Worm (Caenorhabditis elegans): ENCODE results near the gene T04A8.7.

T04A8.7 gene

DNA sequence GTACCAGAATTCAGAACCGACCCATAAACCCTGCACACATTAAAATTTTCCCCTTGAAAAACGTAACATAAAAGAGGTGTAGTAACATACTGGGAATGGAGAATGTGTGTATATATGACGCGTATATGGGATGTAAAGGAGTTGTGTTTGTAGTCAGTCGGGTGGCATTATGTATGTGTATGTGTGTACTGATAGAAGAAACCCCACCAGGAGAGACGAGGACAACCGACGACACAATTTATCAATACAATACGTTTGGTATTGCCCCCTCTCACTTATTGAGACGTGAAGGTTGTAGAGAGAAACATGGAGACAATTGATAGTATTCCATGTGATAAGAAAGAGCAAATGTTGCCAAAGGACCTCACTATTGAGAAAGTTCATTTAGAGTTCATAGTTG lies 27.1 kb upstream of the T04A8.7 start:
- TF ChIP-seq scrt-1 (GFP tag; IDR thresholded peaks at IDR 0.05), result no peak
- no peak for TF ChIP-seq ets-7 (tag; optimal IDR thresholded peaks at IDR 0.05)
- TF ChIP-seq tra-4 (tag; optimal IDR thresholded peaks at IDR 0.05), result no peak
- no peak for TF ChIP-seq tbx-37 (GFP tag; conservative IDR thresholded peaks at IDR 0.05)
- no peak for TF ChIP-seq pes-1 (GFP tag; IDR thresholded peaks at IDR 0.05)
- TF ChIP-seq hnd-1 (tag; optimal IDR thresholded peaks at IDR 0.05), result no peak
- TF ChIP-seq tbx-11 (GFP tag; IDR thresholded peaks at IDR 0.05), result no peak
- no peak for TF ChIP-seq sea-1 (GFP tag; conservative IDR thresholded peaks at IDR 0.05)
- no peak for TF ChIP-seq ama-1 (optimal IDR thresholded peaks at IDR 0.05)
- TF ChIP-seq B0310.2 (tag; optimal IDR thresholded peaks at IDR 0.05), result no peak
- no peak for TF ChIP-seq hmbx-1 (tag; optimal IDR thresholded peaks at IDR 0.05)
- no peak for TF ChIP-seq aly-1 (tag; optimal IDR thresholded peaks at IDR 0.05)
- no peak for TF ChIP-seq ceh-36 (tag; optimal IDR thresholded peaks at IDR 0.05)
- TF ChIP-seq ceh-13 (GFP tag; optimal IDR thresholded peaks at IDR 0.05), result no peak
- no peak for TF ChIP-seq hmg-4 (GFP tag; optimal IDR thresholded peaks at IDR 0.05)
- TF ChIP-seq flt-1 (GFP tag; IDR thresholded peaks at IDR 0.05), result no peak
- no peak for TF ChIP-seq F13C5.2 (tag; optimal IDR thresholded peaks at IDR 0.05)

DNA sequence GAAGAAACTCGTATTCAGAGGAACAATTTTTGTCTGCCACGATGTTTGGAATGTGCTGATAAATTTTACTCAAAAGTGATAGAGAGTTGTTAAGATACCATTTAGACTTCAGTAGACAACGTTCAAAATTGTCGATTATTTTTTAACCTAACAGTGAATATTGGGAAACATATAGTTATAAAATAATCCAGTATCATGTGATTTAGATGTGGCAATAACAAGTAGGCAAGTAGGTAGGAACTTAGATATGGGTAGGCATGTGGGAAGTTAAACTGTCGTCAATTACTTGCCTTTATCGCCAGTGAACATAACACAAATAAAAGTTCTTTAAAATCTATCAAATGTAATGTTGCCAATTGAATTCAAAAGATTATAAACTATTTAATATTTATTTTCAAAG lies 23.7 kb upstream of the T04A8.7 start, which contains the start of gene T23F11.11:
T23F11.11 (minus strand) TSS at position 101 of the 400 bp plus-strand sequence.
- TF ChIP-seq sea-1 (GFP tag; conservative IDR thresholded peaks at IDR 0.05), result no peak
- no peak for TF ChIP-seq tra-4 (tag; optimal IDR thresholded peaks at IDR 0.05)
- no peak for TF ChIP-seq flt-1 (GFP tag; IDR thresholded peaks at IDR 0.05)
- no peak for TF ChIP-seq pes-1 (GFP tag; IDR thresholded peaks at IDR 0.05)
- TF ChIP-seq ceh-36 (tag; optimal IDR thresholded peaks at IDR 0.05), result no peak
- no peak for TF ChIP-seq hmbx-1 (tag; optimal IDR thresholded peaks at IDR 0.05)
- no peak for TF ChIP-seq scrt-1 (GFP tag; IDR thresholded peaks at IDR 0.05)
- no peak for TF ChIP-seq ama-1 (optimal IDR thresholded peaks at IDR 0.05)
- no peak for TF ChIP-seq hmg-4 (GFP tag; optimal IDR thresholded peaks at IDR 0.05)
- TF ChIP-seq F13C5.2 (tag; optimal IDR thresholded peaks at IDR 0.05), result no peak
- no peak for TF ChIP-seq tbx-11 (GFP tag; IDR thresholded peaks at IDR 0.05)

DNA sequence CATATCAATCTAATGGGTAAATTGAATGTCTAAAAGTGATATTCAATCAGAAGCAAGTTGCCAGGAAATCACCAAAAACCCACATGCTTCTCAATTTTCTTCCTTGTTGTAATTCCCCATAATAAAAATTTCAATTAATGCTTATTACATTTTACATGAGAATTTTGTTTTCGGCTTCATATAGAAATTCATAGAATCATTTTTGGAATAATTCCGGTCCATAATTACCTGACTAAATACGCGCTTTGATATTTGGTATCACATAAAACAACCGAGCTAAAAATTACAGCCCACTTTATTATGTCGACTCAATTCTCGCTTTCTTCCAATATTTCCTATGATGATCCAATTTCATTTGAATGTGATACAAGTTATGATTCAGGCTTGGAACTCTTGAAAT lies 23.2 kb upstream of the T04A8.7 start, which contains the start of gene srg-13:
srg-13 (plus strand) TSS at position 301 of the 400 bp plus-strand sequence.
- TF ChIP-seq pes-1 (GFP tag; IDR thresholded peaks at IDR 0.05) (no peak), hnd-1 (tag; optimal IDR thresholded peaks at IDR 0.05) (no peak), tbx-37 (GFP tag; conservative IDR thresholded peaks at IDR 0.05) (no peak), hmbx-1 (tag; optimal IDR thresholded peaks at IDR 0.05) (no peak)

DNA sequence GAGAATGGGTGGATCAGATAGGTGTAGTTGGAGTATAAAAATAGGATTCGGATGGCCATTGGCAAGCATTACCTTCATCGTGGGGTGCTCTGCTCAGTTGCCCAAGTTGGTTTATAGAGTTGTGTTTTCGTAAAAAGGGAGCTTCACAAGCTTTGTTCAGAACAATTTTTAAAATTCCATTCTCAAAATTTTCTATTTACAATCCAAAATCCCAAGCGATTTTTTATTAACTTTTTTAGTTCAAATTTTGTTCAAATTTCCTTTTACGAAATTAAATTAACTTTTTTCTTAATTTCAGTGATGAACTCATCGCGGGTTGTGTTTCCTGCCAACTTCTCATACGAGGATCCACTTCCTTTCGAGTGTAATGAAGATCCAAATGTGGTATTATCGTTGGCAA lies 17.7 kb upstream of the T04A8.7 start, which contains the start of gene srg-10:
srg-10 (plus strand) TSS at position 301 of the 400 bp plus-strand sequence.
- TF ChIP-seq hnd-1 (tag; optimal IDR thresholded peaks at IDR 0.05) (no peak), ama-1 (optimal IDR thresholded peaks at IDR 0.05) (no peak), ets-7 (tag; optimal IDR thresholded peaks at IDR 0.05) (no peak), F13C5.2 (tag; optimal IDR thresholded peaks at IDR 0.05) (no peak), B0310.2 (tag; optimal IDR thresholded peaks at IDR 0.05) (no peak), tra-4 (tag; optimal IDR thresholded peaks at IDR 0.05) (no peak), tbx-37 (GFP tag; conservative IDR thresholded peaks at IDR 0.05) (no peak), ceh-13 (GFP tag; optimal IDR thresholded peaks at IDR 0.05) (no peak), ceh-36 (tag; optimal IDR thresholded peaks at IDR 0.05) (no peak), tbx-11 (GFP tag; IDR thresholded peaks at IDR 0.05) (no peak), pes-1 (GFP tag; IDR thresholded peaks at IDR 0.05) (no peak), sea-1 (GFP tag; conservative IDR thresholded peaks at IDR 0.05) (no peak)

DNA sequence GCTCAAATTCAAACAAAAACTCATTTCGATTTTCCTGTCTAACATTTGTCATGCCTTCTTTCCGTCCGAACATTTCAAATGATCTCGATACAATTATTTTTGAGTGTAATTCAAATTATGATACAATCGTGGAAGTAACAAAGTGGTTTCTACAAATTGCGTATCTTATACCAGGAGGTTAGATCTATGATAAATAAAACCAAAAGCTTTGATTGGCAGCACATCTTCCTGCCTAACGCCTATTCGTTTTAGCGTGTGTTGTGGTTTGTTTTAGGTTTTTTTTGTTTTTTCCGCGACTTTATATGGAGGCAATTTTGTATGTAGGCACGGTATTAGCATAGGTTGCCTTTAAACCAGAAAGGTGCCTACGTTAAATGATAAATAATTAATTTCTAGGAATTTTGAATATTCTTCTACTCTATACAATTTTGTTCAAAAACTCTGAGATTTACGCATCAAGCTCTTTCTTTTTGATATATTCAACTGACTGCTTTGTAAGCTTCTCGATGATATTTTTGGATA lies 15.1 kb upstream of the T04A8.7 start, which contains the start of gene srg-11:
srg-11 (plus strand) TSS at position 51 of the 522 bp plus-strand sequence.
- TF ChIP-seq ceh-36 (tag; optimal IDR thresholded peaks at IDR 0.05), result no peak
- TF ChIP-seq hnd-1 (tag; optimal IDR thresholded peaks at IDR 0.05), result no peak
- TF ChIP-seq tbx-11 (GFP tag; IDR thresholded peaks at IDR 0.05), result no peak
- TF ChIP-seq ets-7 (tag; optimal IDR thresholded peaks at IDR 0.05), result no peak
- TF ChIP-seq hmg-4 (GFP tag; optimal IDR thresholded peaks at IDR 0.05), result no peak
- TF ChIP-seq tra-4 (tag; optimal IDR thresholded peaks at IDR 0.05), result no peak
- no peak for TF ChIP-seq B0310.2 (tag; optimal IDR thresholded peaks at IDR 0.05)
- no peak for TF ChIP-seq ama-1 (optimal IDR thresholded peaks at IDR 0.05)
- no peak for TF ChIP-seq aly-1 (tag; optimal IDR thresholded peaks at IDR 0.05)
- no peak for TF ChIP-seq scrt-1 (GFP tag; IDR thresholded peaks at IDR 0.05)

DNA sequence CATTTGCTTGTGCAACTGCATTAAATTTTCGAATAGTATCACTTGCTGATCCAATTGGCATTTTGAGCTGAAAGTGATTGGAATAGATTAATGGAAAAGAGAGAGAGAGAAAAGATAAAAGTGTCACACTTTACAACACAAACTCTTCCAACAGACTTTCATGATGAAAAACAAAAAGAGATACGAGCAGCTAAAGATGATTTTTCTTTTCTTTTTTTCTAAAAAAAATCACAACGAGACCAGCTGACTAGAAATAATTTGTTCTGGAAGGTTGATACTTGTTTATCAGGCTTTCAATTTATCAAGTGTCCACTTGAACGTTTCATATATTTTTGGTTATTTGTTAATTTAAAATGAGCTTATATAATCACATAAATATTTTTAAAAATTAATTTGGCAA lies 8.0 kb upstream of the T04A8.7 start:
- TF ChIP-seq ets-7 (tag; optimal IDR thresholded peaks at IDR 0.05) (no peak), scrt-1 (GFP tag; IDR thresholded peaks at IDR 0.05) (no peak), ceh-36 (tag; optimal IDR thresholded peaks at IDR 0.05) (no peak), sea-1 (GFP tag; conservative IDR thresholded peaks at IDR 0.05) (no peak), tbx-37 (GFP tag; conservative IDR thresholded peaks at IDR 0.05) (no peak), ceh-13 (GFP tag; optimal IDR thresholded peaks at IDR 0.05) (no peak), hnd-1 (tag; optimal IDR thresholded peaks at IDR 0.05) (no peak), B0310.2 (tag; optimal IDR thresholded peaks at IDR 0.05) (no peak), hmbx-1 (tag; optimal IDR thresholded peaks at IDR 0.05) (no peak), flt-1 (GFP tag; IDR thresholded peaks at IDR 0.05) (no peak), hmg-4 (GFP tag; optimal IDR thresholded peaks at IDR 0.05) (no peak), aly-1 (tag; optimal IDR thresholded peaks at IDR 0.05) (no peak), pes-1 (GFP tag; IDR thresholded peaks at IDR 0.05) (no peak), tbx-11 (GFP tag; IDR thresholded peaks at IDR 0.05) (no peak), ama-1 (optimal IDR thresholded peaks at IDR 0.05) (no peak)

DNA sequence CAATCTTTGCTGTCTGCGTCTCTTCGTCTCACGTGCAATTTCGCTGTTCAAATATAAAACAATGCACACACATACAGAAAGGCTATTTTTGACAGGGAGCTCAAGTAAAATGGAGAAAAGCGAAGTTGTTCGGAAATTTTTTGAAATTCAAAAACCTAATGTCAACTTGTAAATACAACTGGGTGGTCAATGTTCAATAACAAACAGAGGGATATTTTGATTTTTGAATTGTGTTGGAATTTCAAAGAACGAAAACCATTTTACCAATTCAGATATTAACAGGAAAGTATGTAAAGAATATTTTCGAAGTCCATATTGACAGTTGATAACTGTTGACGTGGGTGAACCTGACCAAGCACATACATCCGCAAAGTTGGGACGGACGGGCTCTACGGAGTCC lies 6.8 kb upstream of the T04A8.7 start, which contains the start of gene tag-243:
tag-243 (minus strand) TSS at position 101 of the 400 bp plus-strand sequence.
- TF ChIP-seq hmg-4 (GFP tag; optimal IDR thresholded peaks at IDR 0.05) (no peak), ceh-36 (tag; optimal IDR thresholded peaks at IDR 0.05) (no peak), F13C5.2 (tag; optimal IDR thresholded peaks at IDR 0.05) (no peak), tra-4 (tag; optimal IDR thresholded peaks at IDR 0.05) (no peak)

DNA sequence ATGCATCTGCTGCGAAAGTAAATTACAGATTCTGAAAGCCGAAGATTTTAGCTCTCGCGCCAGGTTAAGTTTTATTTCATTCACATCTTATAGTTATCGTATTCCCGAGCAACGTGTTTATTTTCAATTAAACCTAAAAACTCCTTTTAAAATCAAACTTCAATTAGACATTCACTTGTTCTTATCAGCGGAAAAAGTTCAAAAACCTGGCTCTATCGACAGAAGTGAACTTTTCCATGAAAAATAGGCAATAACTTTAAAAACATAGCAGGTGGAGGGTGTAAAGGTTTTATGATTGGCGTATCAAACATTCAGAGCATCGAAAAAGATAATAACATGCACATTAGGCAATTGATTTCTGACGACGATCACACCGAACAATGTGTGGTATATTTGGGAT lies 6.2 kb upstream of the T04A8.7 start, which contains the start of gene ppat-1:
ppat-1 (plus strand) TSS at position 316 of the 400 bp plus-strand sequence.
- TF ChIP-seq F13C5.2 (tag; optimal IDR thresholded peaks at IDR 0.05) (no peak), hmbx-1 (tag; optimal IDR thresholded peaks at IDR 0.05) (no peak), flt-1 (GFP tag; IDR thresholded peaks at IDR 0.05) (no peak), sea-1 (GFP tag; conservative IDR thresholded peaks at IDR 0.05) (no peak), tbx-11 (GFP tag; IDR thresholded peaks at IDR 0.05) (no peak), scrt-1 (GFP tag; IDR thresholded peaks at IDR 0.05) (no peak), ets-7 (tag; optimal IDR thresholded peaks at IDR 0.05) (no peak), hnd-1 (tag; optimal IDR thresholded peaks at IDR 0.05) (no peak), tbx-37 (GFP tag; conservative IDR thresholded peaks at IDR 0.05) (no peak), pes-1 (GFP tag; IDR thresholded peaks at IDR 0.05) (no peak), aly-1 (tag; optimal IDR thresholded peaks at IDR 0.05) (no peak), ceh-13 (GFP tag; optimal IDR thresholded peaks at IDR 0.05) (no peak), B0310.2 (tag; optimal IDR thresholded peaks at IDR 0.05) (no peak), hmg-4 (GFP tag; optimal IDR thresholded peaks at IDR 0.05) (no peak), ceh-36 (tag; optimal IDR thresholded peaks at IDR 0.05) (no peak), ama-1 (optimal IDR thresholded peaks at IDR 0.05) (no peak), tra-4 (tag; optimal IDR thresholded peaks at IDR 0.05) (no peak)

Measured in whole organism, early embryonic.